Fruit fly (Drosophila melanogaster): ENCODE measurements around the gene Peritrophin-15b.
A peak's percentile ranks its signal among the peaks of the same experiment; 100 is the strongest.

Peritrophin-15b gene

dm6 chr2L:8364006-8364956 is 30.5 kb downstream of the Peritrophin-15b start, which contains the start of the genes RpS13 and CSN8 (continued):
- no peak for TF ChIP-seq pan (optimal IDR thresholded peaks at IDR 0.05)
- no peak for TF ChIP-seq pan (GFP tag; optimal IDR thresholded peaks at IDR 0.05 in 1 of 2, IDR thresholded peaks at IDR 0.05 in 1 of 2)
- TF ChIP-seq CG10366 (GFP tag; IDR thresholded peaks at IDR 0.05): no peak
- no peak for TF ChIP-seq CG12219 (GFP tag; optimal IDR thresholded peaks at IDR 0.05)
- TF ChIP-seq CG14441 (GFP tag; IDR thresholded peaks at IDR 0.05): no peak
- TF ChIP-seq ash1 (GFP tag; optimal IDR thresholded peaks at IDR 0.05): no peak
- TF ChIP-seq Ets65A (GFP tag): no peak
- TF ChIP-seq ATbp (GFP tag; optimal IDR thresholded peaks at IDR 0.05): no peak
- TF ChIP-seq Mes4 (GFP tag; optimal IDR thresholded peaks at IDR 0.05): peak; percentile 26
- TF ChIP-seq otp (GFP tag; IDR thresholded peaks at IDR 0.05): no peak
- peak; percentile 78 for TF ChIP-seq tna (GFP tag; IDR thresholded peaks at IDR 0.05; ENCODE audit: partially characterized antibody)
- TF ChIP-seq hb (GFP tag; IDR thresholded peaks at IDR 0.05; ENCODE audit: partially characterized antibody): peak; percentile 94
- no peak for TF ChIP-seq CG13123 (GFP tag; optimal IDR thresholded peaks at IDR 0.05)
- 0 out of 3 replicates have a peak, but pooled peaks have one; percentile 11 for TF ChIP-seq CG7357 (GFP tag; IDR thresholded peaks at IDR 0.05)
- peak; percentile 90 for TF ChIP-seq Bgb (GFP tag; IDR thresholded peaks at IDR 0.05; ENCODE audit: partially characterized antibody)
- no peak for TF ChIP-seq MTF-1 (GFP tag; optimal IDR thresholded peaks at IDR 0.05; ENCODE audit: borderline replicate concordance)
- peak; percentile 65 for TF ChIP-seq CG17186 (GFP tag; optimal IDR thresholded peaks at IDR 0.05)
- peak; percentile 10 for TF ChIP-seq CG7839 (tag; optimal IDR thresholded peaks at IDR 0.05)
- peak; percentile 66 for TF ChIP-seq kni (GFP tag; optimal IDR thresholded peaks at IDR 0.05)
- TF ChIP-seq sisA (GFP tag; IDR thresholded peaks at IDR 0.05): no peak
- peak; percentile 11 for TF ChIP-seq bcd (GFP tag; optimal IDR thresholded peaks at IDR 0.05)
- no peak for TF ChIP-seq CG6654 (GFP tag; optimal IDR thresholded peaks at IDR 0.05)
- TF ChIP-seq CG2129 (GFP tag; IDR thresholded peaks at IDR 0.05; ENCODE audit: partially characterized antibody): peak; percentile 91
- TF ChIP-seq CG11695 (GFP tag; IDR thresholded peaks at IDR 0.05): no peak
- TF ChIP-seq CG3995 (GFP tag; optimal IDR thresholded peaks at IDR 0.05): peak; percentile 81
- TF ChIP-seq CG31224 (GFP tag; IDR thresholded peaks at IDR 0.05): no peak
- TF ChIP-seq trh (GFP tag; optimal IDR thresholded peaks at IDR 0.05): no peak
- TF ChIP-seq unc-4 (GFP tag; IDR thresholded peaks at IDR 0.05; ENCODE audit: partially characterized antibody): peak; percentile 95
- no peak for TF ChIP-seq chif (GFP tag; optimal IDR thresholded peaks at IDR 0.05)
- TF ChIP-seq Nf-YC (tag; optimal IDR thresholded peaks at IDR 0.05): peak; percentile 60
- peak; percentile 25 for TF ChIP-seq lab (GFP tag; optimal IDR thresholded peaks at IDR 0.05)
- TF ChIP-seq CG18599 (GFP tag; optimal IDR thresholded peaks at IDR 0.05): peak; percentile 20
- 0 out of 2 replicates have a peak, but pooled peaks have one; percentile 7 for TF ChIP-seq CG3847 (GFP tag; IDR thresholded peaks at IDR 0.05)
- TF ChIP-seq mirr (GFP tag; optimal IDR thresholded peaks at IDR 0.05): no peak
- peak; percentile 31 for TF ChIP-seq Meics (GFP tag; optimal IDR thresholded peaks at IDR 0.05)
- TF ChIP-seq dan (GFP tag; IDR thresholded peaks at IDR 0.05): no peak
- TF ChIP-seq CG9215 (GFP tag; IDR thresholded peaks at IDR 0.05): no peak
- no peak for TF ChIP-seq ttk (GFP tag; IDR thresholded peaks at IDR 0.05)
- peak; percentile 31 for TF ChIP-seq CG9727 (GFP tag; optimal IDR thresholded peaks at IDR 0.05)
- no peak for TF ChIP-seq da (GFP tag; optimal IDR thresholded peaks at IDR 0.05)
- no peak for TF ChIP-seq Lpt (GFP tag; optimal IDR thresholded peaks at IDR 0.05)
- TF ChIP-seq prd (optimal IDR thresholded peaks at IDR 0.05): no peak
- no peak for TF ChIP-seq prd (GFP tag; IDR thresholded peaks at IDR 0.05)
- TF ChIP-seq Awh (GFP tag; IDR thresholded peaks at IDR 0.05): no peak
- no peak for TF ChIP-seq usp (GFP tag; optimal IDR thresholded peaks at IDR 0.05)
- no peak for TF ChIP-seq pros (GFP tag; optimal IDR thresholded peaks at IDR 0.05)
- TF ChIP-seq inv (GFP tag; IDR thresholded peaks at IDR 0.05; ENCODE audit: partially characterized antibody): peak; percentile 88
- no peak for TF ChIP-seq CG17612 (GFP tag; IDR thresholded peaks at IDR 0.05)
- peak; percentile 29 for TF ChIP-seq gem (tag; optimal IDR thresholded peaks at IDR 0.05)
